Fruit fly (Drosophila melanogaster) whole organism, embryonic: ENCODE data around the gene Mkp3.

ENCODE experiments used
- Atf-2 ChIP-seq: fragments of 200-800 bp; sonication (Bioruptor generic); optimal IDR thresholded peaks from 2 replicates; lab custom pipeline; 2016; ENCODE audit warnings: missing biosample characterization, missing genetic modification characterization
- CG10147 ChIP-seq: fragments of 200-800 bp; sonication (Bioruptor generic); optimal IDR thresholded peaks from 2 replicates; lab custom pipeline; 2019; ENCODE audit warnings: missing biosample characterization, mild to moderate bottlenecking, missing genetic modification characterization, moderate library complexity
- CG10366 ChIP-seq: fragments of 200-800 bp; sonication (Bioruptor generic); IDR thresholded peaks from 2 replicates; pipeline ENCODE4 v1.3.6; 2022; ENCODE audit warnings: missing biosample characterization, missing genetic modification characterization
- CG10462 ChIP-seq: fragments of 200-800 bp; sonication (Bioruptor generic); optimal IDR thresholded peaks from 2 replicates; lab custom pipeline; 2016; ENCODE audit warnings: missing biosample characterization, missing genetic modification characterization
- CG12071 ChIP-seq: fragments of 200-800 bp; sonication (Bioruptor generic); optimal IDR thresholded peaks from 3 replicates; lab custom pipeline; 2018; ENCODE audit warnings: missing biosample characterization, mild to moderate bottlenecking, missing genetic modification characterization
- CG12744 ChIP-seq: fragments of 200-800 bp; sonication (Bioruptor generic); optimal IDR thresholded peaks from 2 replicates; lab custom pipeline; 2016; ENCODE audit warnings: missing biosample characterization, missing genetic modification characterization
- CG12769 ChIP-seq: fragments of 200-800 bp; sonication (Bioruptor generic); optimal IDR thresholded peaks from 2 replicates; lab custom pipeline; 2019; ENCODE audit warnings: missing biosample characterization, mild to moderate bottlenecking, missing genetic modification characterization, moderate library complexity
- CG14710 ChIP-seq: fragments of 200-800 bp; sonication (Bioruptor generic); optimal IDR thresholded peaks from 3 replicates; lab custom pipeline; 2019; ENCODE audit warnings: missing biosample characterization, mild to moderate bottlenecking, missing genetic modification characterization, moderate library complexity
- CG15479 ChIP-seq: fragments of 200-800 bp; sonication (Bioruptor generic); optimal IDR thresholded peaks from 3 replicates; lab custom pipeline; 2019; ENCODE audit warnings: missing biosample characterization, mild to moderate bottlenecking, missing genetic modification characterization, moderate library complexity
- CG16815 ChIP-seq: fragments of 200-800 bp; sonication (Bioruptor generic); optimal IDR thresholded peaks from 3 replicates; lab custom pipeline; 2017; ENCODE audit warnings: missing biosample characterization, mild to moderate bottlenecking, missing genetic modification characterization
- CG31365 ChIP-seq: fragments of 200-800 bp; sonication (Bioruptor generic); optimal IDR thresholded peaks from 2 replicates; lab custom pipeline; 2018; ENCODE audit warnings: missing biosample characterization, mild to moderate bottlenecking, missing genetic modification characterization
- CG3407 ChIP-seq: fragments of 200-800 bp; sonication (Bioruptor generic); optimal IDR thresholded peaks from 2 replicates; lab custom pipeline; 2018; ENCODE audit warnings: missing biosample characterization, mild to moderate bottlenecking, missing genetic modification characterization
- CG42726 ChIP-seq: fragments of 200-800 bp; sonication (Bioruptor generic); IDR thresholded peaks from 2 replicates; pipeline ENCODE4 v1.3.6; 2022; ENCODE audit warnings: missing biosample characterization, missing genetic modification characterization; ENCODE audit not compliant: partially characterized antibody
- CG4360 ChIP-seq: fragments of 200-800 bp; sonication (Bioruptor generic); IDR thresholded peaks from 2 replicates; pipeline ENCODE4 v1.3.6; 2022; ENCODE audit warnings: missing biosample characterization, missing genetic modification characterization
- CG4424 ChIP-seq: fragments of 200-800 bp; sonication (Bioruptor generic); optimal IDR thresholded peaks from 3 replicates; lab custom pipeline; 2016; ENCODE audit warnings: missing biosample characterization, missing genetic modification characterization
- CG6272 ChIP-seq: fragments of 200-800 bp; sonication (Bioruptor generic); IDR thresholded peaks from 2 replicates; pipeline ENCODE4 v1.3.6; 2022; ENCODE audit warnings: missing biosample characterization, missing genetic modification characterization
- CG6813 ChIP-seq: fragments of 200-800 bp; sonication (Bioruptor generic); optimal IDR thresholded peaks from 2 replicates; lab custom pipeline; 2017; ENCODE audit warnings: missing biosample characterization, missing genetic modification characterization, mild to moderate bottlenecking, moderate library complexity, missing genetic modification reagents
- CG7271 ChIP-seq: fragments of 200-800 bp; sonication (Bioruptor generic); optimal IDR thresholded peaks from 2 replicates; lab custom pipeline; 2018; ENCODE audit warnings: missing biosample characterization, mild to moderate bottlenecking, missing genetic modification characterization, moderate library complexity
- CG8765 ChIP-seq: fragments of 200-800 bp; sonication (Bioruptor generic); IDR thresholded peaks from 2 replicates; pipeline ENCODE4 v1.3.6; 2022; ENCODE audit warnings: missing biosample characterization, missing genetic modification characterization
- CG9609 ChIP-seq: fragments of 200-800 bp; sonication (Bioruptor generic); optimal IDR thresholded peaks from 3 replicates; lab custom pipeline; 2016; ENCODE audit warnings: missing biosample characterization, missing genetic modification characterization
- CoRest ChIP-seq: fragments of 200-800 bp; sonication (Bioruptor generic); optimal IDR thresholded peaks from 3 replicates; lab custom pipeline; 2018; ENCODE audit warnings: missing biosample characterization, mild to moderate bottlenecking, missing genetic modification characterization, moderate library complexity
- D19B ChIP-seq: fragments of 200-800 bp; sonication (Bioruptor generic); optimal IDR thresholded peaks from 2 replicates; lab custom pipeline; 2017; ENCODE audit warnings: missing biosample characterization, mild to moderate bottlenecking, missing genetic modification characterization
- Dip3 ChIP-seq: fragments of 200-800 bp; sonication (Bioruptor generic); optimal IDR thresholded peaks from 3 replicates; lab custom pipeline; 2016; ENCODE audit warnings: missing biosample characterization, missing genetic modification characterization
- ERR ChIP-seq: fragments of 200-800 bp; sonication (Bioruptor generic); optimal IDR thresholded peaks from 2 replicates; lab custom pipeline; 2016; ENCODE audit warnings: missing biosample characterization, missing genetic modification characterization
- Fer2 ChIP-seq: fragments of 200-800 bp; sonication (Bioruptor generic); optimal IDR thresholded peaks from 2 replicates; lab custom pipeline; 2018; ENCODE audit warnings: missing biosample characterization, mild to moderate bottlenecking, missing genetic modification characterization, moderate library complexity
- Hsf ChIP-seq: fragments of 200-800 bp; sonication (Bioruptor generic); optimal IDR thresholded peaks from 3 replicates; lab custom pipeline; 2016; ENCODE audit warnings: missing biosample characterization, missing genetic modification characterization
- MTF-1 ChIP-seq: fragments of 200-800 bp; sonication (Bioruptor generic); optimal IDR thresholded peaks from 2 replicates; lab custom pipeline; 2018; ENCODE audit warnings: missing biosample characterization, mild to moderate bottlenecking, missing genetic modification characterization, borderline replicate concordance
- Mad ChIP-seq: fragments of 200-800 bp; sonication (Bioruptor generic); optimal IDR thresholded peaks from 2 replicates; lab custom pipeline; 2016; ENCODE audit warnings: missing biosample characterization, missing genetic modification characterization
- Mes4 ChIP-seq: fragments of 200-800 bp; sonication (Bioruptor generic); optimal IDR thresholded peaks from 2 replicates; lab custom pipeline; 2016; ENCODE audit warnings: missing biosample characterization, missing genetic modification characterization
- Oli ChIP-seq: fragments of 200-800 bp; sonication (Bioruptor generic); optimal IDR thresholded peaks from 2 replicates; lab custom pipeline; 2018; ENCODE audit warnings: missing biosample characterization, mild to moderate bottlenecking, missing genetic modification characterization, moderate library complexity
- Tbp ChIP-seq: fragments of >200 bp; optimal IDR thresholded peaks from 2 replicates; lab custom pipeline; 2018; ENCODE audit warnings: missing biosample characterization, missing genetic modification characterization
- ab ChIP-seq: fragments of 200-800 bp; sonication (Bioruptor generic); optimal IDR thresholded peaks from 2 replicates; lab custom pipeline; 2016; ENCODE audit warnings: missing biosample characterization, missing genetic modification characterization
- ara ChIP-seq: fragments of 200-800 bp; sonication (Bioruptor generic); IDR thresholded peaks from 2 replicates; pipeline ENCODE4 v1.3.6; 2022; ENCODE audit warnings: missing biosample characterization, missing genetic modification characterization
- ash1 ChIP-seq: fragments of 200-800 bp; sonication (Bioruptor generic); optimal IDR thresholded peaks from 2 replicates; lab custom pipeline; 2018; ENCODE audit warnings: missing biosample characterization, mild to moderate bottlenecking, missing genetic modification characterization
- bigmax ChIP-seq: fragments of 200-800 bp; sonication (Bioruptor generic); optimal IDR thresholded peaks from 2 replicates; lab custom pipeline; 2018; ENCODE audit warnings: missing biosample characterization, mild to moderate bottlenecking, missing genetic modification characterization
- br ChIP-seq: fragments of >200 bp; optimal IDR thresholded peaks from 2 replicates; lab custom pipeline; 2017
- cad ChIP-seq: fragments of >200 bp; optimal IDR thresholded peaks from 2 replicates; lab custom pipeline; 2017; ENCODE audit warnings: missing biosample characterization, missing genetic modification characterization
- chn ChIP-seq: fragments of 200-800 bp; sonication (Bioruptor generic); optimal IDR thresholded peaks from 2 replicates; lab custom pipeline; 2016; ENCODE audit warnings: missing biosample characterization, missing genetic modification characterization
- dan ChIP-seq: fragments of 200-800 bp; sonication (Bioruptor generic); IDR thresholded peaks from 2 replicates; pipeline ENCODE4 v1.3.6; 2022; ENCODE audit warnings: missing biosample characterization, missing genetic modification characterization
- dimm ChIP-seq: fragments of 200-800 bp; sonication (Bioruptor generic); IDR thresholded peaks from 2 replicates; pipeline ENCODE4 v1.3.6; 2022; ENCODE audit warnings: missing biosample characterization, missing genetic modification characterization
- fd3F ChIP-seq: fragments of 200-800 bp; sonication (Bioruptor generic); optimal IDR thresholded peaks from 2 replicates; lab custom pipeline; 2018; ENCODE audit warnings: missing biosample characterization, mild to moderate bottlenecking, missing genetic modification characterization, moderate library complexity
- hth ChIP-seq: fragments of >200 bp; optimal IDR thresholded peaks from 2 replicates; lab custom pipeline; 2017; ENCODE audit warnings: inconsistent platforms
- ken ChIP-seq: fragments of 200-800 bp; sonication (Bioruptor generic); IDR thresholded peaks from 3 replicates; pipeline ENCODE4 v1.3.6; 2022; ENCODE audit warnings: missing biosample characterization, missing genetic modification characterization
- lola ChIP-seq, 3 experiments: fragments of >200 bp in 2 of 3; fragments of 200-800 bp in 1 of 3; sonication (Bioruptor generic) in 1 of 3; optimal IDR thresholded peaks; 2 replicates each; lab custom pipeline; 2017 to 2019; ENCODE audit warnings: missing biosample characterization in 3 of 3, missing genetic modification characterization in 3 of 3, mild to moderate bottlenecking in 1 of 3, moderate library complexity in 1 of 3
- mam ChIP-seq: fragments of 200-800 bp; sonication (Bioruptor generic); optimal IDR thresholded peaks from 3 replicates; lab custom pipeline; 2016; ENCODE audit warnings: missing biosample characterization, missing genetic modification characterization
- nom ChIP-seq: fragments of 200-800 bp; sonication (Bioruptor generic); optimal IDR thresholded peaks from 2 replicates; lab custom pipeline; 2017; ENCODE audit warnings: missing biosample characterization, missing genetic modification characterization, mild to moderate bottlenecking, moderate library complexity, missing genetic modification reagents
- slp2 ChIP-seq: fragments of 200-800 bp; sonication (Bioruptor generic); optimal IDR thresholded peaks from 2 replicates; lab custom pipeline; 2016; ENCODE audit warnings: missing biosample characterization, missing genetic modification characterization
- ssp ChIP-seq: fragments of 200-800 bp; sonication (Bioruptor generic); IDR thresholded peaks from 2 replicates; pipeline ENCODE4 v1.3.6; 2022; ENCODE audit warnings: missing biosample characterization, missing genetic modification characterization
- twi ChIP-seq: fragments of 200-800 bp; optimal IDR thresholded peaks from 2 replicates; lab custom pipeline; 2019; ENCODE audit warnings: missing biosample characterization, mild to moderate bottlenecking, missing genetic modification characterization, moderate library complexity
- tx ChIP-seq: fragments of 200-800 bp; sonication (Bioruptor generic); optimal IDR thresholded peaks from 2 replicates; lab custom pipeline; 2016; ENCODE audit warnings: missing biosample characterization, missing genetic modification characterization
- usp ChIP-seq: fragments of >200 bp; optimal IDR thresholded peaks from 2 replicates; lab custom pipeline; 2017; ENCODE audit warnings: missing biosample characterization, missing genetic modification characterization
- wdn ChIP-seq: fragments of 200-800 bp; sonication (Bioruptor generic); IDR thresholded peaks from 2 replicates; pipeline ENCODE4 v1.3.6; 2022; ENCODE audit warnings: missing biosample characterization, missing genetic modification characterization
- zen ChIP-seq: fragments of 200-800 bp; sonication (Bioruptor generic); optimal IDR thresholded peaks from 3 replicates; lab custom pipeline; 2018; ENCODE audit warnings: missing biosample characterization, mild to moderate bottlenecking, missing genetic modification characterization, moderate library complexity

Gene Mkp3

dm6 chr3L:19031858-19032257, 54.4 kb downstream of the Mkp3 start (continued):
- TF ChIP-seq fd3F (no peak), dan (GFP tag; lab: Robert Waterston, UW) (no peak), CG15479 (peak; percentile 43), dimm (GFP tag; lab: Robert Waterston, UW) (no peak), MTF-1 (no peak), Fer2 (tag; lab: Kevin White, UChicago) (no peak), CG14710 (tag; lab: Kevin White, UChicago) (no peak), hth (lab: Kevin White, UChicago) (peak; percentile 11), chn (GFP tag; lab: Kevin White, UChicago) (no peak), lola (GFP tag; optimal IDR thresholded peaks at IDR 0.05; lab: Kevin White, UChicago) (no peak), Oli (tag; lab: Kevin White, UChicago) (no peak), Mes4 (GFP tag; lab: Kevin White, UChicago) (no peak), ab (GFP tag; lab: Kevin White, UChicago) (no peak), bigmax (GFP tag; lab: Kevin White, UChicago) (no peak), CG6272 (no peak), usp (no peak), twi (tag; lab: Kevin White, UChicago) (peak; percentile 59), CG10462 (GFP tag; lab: Kevin White, UChicago) (no peak), CG31365 (tag; lab: Kevin White, UChicago) (no peak), CG12769 (no peak), slp2 (GFP tag; lab: Kevin White, UChicago) (no peak), nom (GFP tag; lab: Kevin White, UChicago) (no peak), Mad (GFP tag; lab: Kevin White, UChicago) (no peak), cad (peak; percentile 58), CG10147 (no peak), CG4424 (no peak), zen (tag; lab: Kevin White, UChicago) (peak; percentile 48), CG8765 (GFP tag; lab: Robert Waterston, UW) (no peak), br (lab: Kevin White, UChicago) (no peak), ash1 (GFP tag; lab: Kevin White, UChicago) (no peak)

- TF ChIP-seq CG6813 (GFP tag; lab: Kevin White, UChicago) (peak; percentile 35), CG12744 (GFP tag; lab: Kevin White, UChicago) (no peak), ERR (no peak), CG16815 (no peak), mam (GFP tag; lab: Kevin White, UChicago) (no peak), Tbp (GFP tag; lab: Kevin White, UChicago) (no peak), ken (GFP tag; lab: Robert Waterston, UW) (no peak), twi (tag; lab: Kevin White, UChicago) (no peak), Atf-2 (GFP tag; lab: Kevin White, UChicago) (peak; percentile 5), CG7271 (tag; lab: Kevin White, UChicago) (no peak), chn (GFP tag; lab: Kevin White, UChicago) (no peak), Hsf (no peak), ara (GFP tag; lab: Robert Waterston, UW) (no peak), CG9609 (GFP tag; lab: Kevin White, UChicago) (no peak), CG6272 (no peak), D19B (GFP tag; lab: Kevin White, UChicago) (no peak), wdn (GFP tag; lab: Robert Waterston, UW) (no peak), ssp (GFP tag; lab: Robert Waterston, UW) (no peak), Dip3 (no peak), dan (GFP tag; lab: Robert Waterston, UW) (no peak), CG4360 (GFP tag; lab: Robert Waterston, UW) (no peak), CG3407 (no peak), CG10147 (no peak), Mes4 (GFP tag; lab: Kevin White, UChicago) (no peak), CG10366 (GFP tag; lab: Robert Waterston, UW) (no peak), CG12071 (GFP tag; lab: Kevin White, UChicago) (no peak), CG42726 (no peak), tx (GFP tag; lab: Kevin White, UChicago) (no peak), CoRest (tag; lab: Kevin White, UChicago) (peak; percentile 4)
Observed at dm6 chr3L:19027172-19027571, 59.1 kb downstream of the Mkp3 start.
